Worm (Caenorhabditis elegans): Measurements from ENCODE around the gene irld-50.

DNA sequence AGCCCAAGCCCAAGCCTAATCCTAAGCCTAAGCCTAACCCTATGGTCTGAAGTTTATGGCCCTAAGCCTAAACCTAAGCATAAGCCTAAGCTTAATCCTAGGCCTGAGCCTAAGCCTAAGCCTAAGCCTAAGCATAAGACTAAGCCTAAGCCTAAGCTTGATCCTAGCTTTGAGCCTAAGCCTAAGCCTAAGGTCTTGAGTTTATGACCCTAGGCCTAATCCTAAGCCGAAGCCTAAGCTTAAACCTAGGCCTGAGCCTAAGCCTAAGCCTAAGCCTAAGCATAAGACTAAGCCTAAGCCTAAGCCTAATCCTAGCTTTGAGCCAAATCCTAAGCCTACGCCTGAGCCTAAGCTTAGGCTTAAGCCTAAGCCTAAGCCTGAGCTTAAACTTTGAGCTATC is 35.2 kb upstream of the irld-50 start:
- TF ChIP-seq elt-1 (tag; optimal IDR thresholded peaks at IDR 0.05) = no peak
- no peak for TF ChIP-seq unc-39 (tag; optimal IDR thresholded peaks at IDR 0.05)
- no peak for TF ChIP-seq ZK546.5 (tag; optimal IDR thresholded peaks at IDR 0.05)
- TF ChIP-seq nhr-25 (tag; optimal IDR thresholded peaks at IDR 0.05) = no peak

All from whole organism, L2 larva.